Worm (Caenorhabditis elegans): Measurements from ENCODE around the gene rip-1.

DNA sequence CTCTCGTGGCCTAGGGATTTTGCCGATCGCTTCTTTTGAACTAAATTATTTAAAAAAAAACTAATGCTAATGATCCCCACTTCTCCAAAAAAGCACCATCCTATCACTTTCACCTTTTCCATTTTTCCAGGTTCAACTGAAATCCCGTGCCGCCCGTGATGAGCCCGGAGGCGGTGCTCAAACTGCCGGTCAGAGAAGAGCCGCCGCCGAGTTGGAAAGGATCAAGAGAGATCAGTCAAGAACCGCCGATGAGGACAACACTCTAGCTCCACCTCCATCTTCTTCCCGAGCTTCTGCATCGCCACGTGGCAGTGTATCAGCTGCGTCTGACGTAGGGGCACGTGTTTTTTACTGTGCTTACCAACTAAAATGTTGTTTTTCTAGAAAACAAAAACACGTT is 5.2 kb downstream of the rip-1 start:
- TF ChIP-seq rnt-1 (tag; optimal IDR thresholded peaks at IDR 0.05) (no peak), lin-11 (tag; optimal IDR thresholded peaks at IDR 0.05) (no peak)
